Worm (Caenorhabditis elegans) whole organism, L4 larva: ENCODE data around the gene C05C10.8.
A peak's percentile ranks its signal among the peaks of the same experiment; 100 is the strongest.

Experiments used
- F26F4.8 ChIP-seq: fragments of 200-800 bp; sonication (Bioruptor generic); conservative IDR thresholded peaks from 2 replicates; pipeline ENCODE4 v1.3.6; 2022; ENCODE audit warnings: missing genetic modification characterization, missing compliant biosample characterization
- F49E8.2 ChIP-seq: sonication (generic microtip); optimal IDR thresholded peaks from 2 replicates; lab custom pipeline; 2016; ENCODE audit warnings: missing compliant biosample characterization, mild to moderate bottlenecking, missing genetic modification characterization, borderline replicate concordance
- T20F7.1 ChIP-seq: fragments of 200-800 bp; sonication (Bioruptor generic); optimal IDR thresholded peaks from 2 replicates; lab custom pipeline; 2018; ENCODE audit warnings: mild to moderate bottlenecking, missing genetic modification characterization, missing compliant biosample characterization
- Y48G9A.11 ChIP-seq: fragments of 200-800 bp; sonication (Bioruptor generic); IDR thresholded peaks from 2 replicates; pipeline ENCODE4 v1.3.6; 2022; ENCODE audit warnings: missing genetic modification reagents, missing genetic modification characterization, missing compliant biosample characterization
- Y75B8A.6 ChIP-seq: fragments of 200-800 bp; sonication (Bioruptor generic); IDR thresholded peaks from 2 replicates; pipeline ENCODE4 v1.3.6; 2022; ENCODE audit warnings: missing genetic modification reagents, missing genetic modification characterization, missing compliant biosample characterization
- aha-1 ChIP-seq: fragments of 150-350 bp; peaks from one replicate; lab custom pipeline; 2014; ENCODE audit warnings: missing biosample characterization, missing genetic modification characterization
- arid-1 ChIP-seq: fragments of 200-800 bp; sonication (Bioruptor generic); conservative IDR thresholded peaks from 2 replicates; pipeline ENCODE4 v1.3.6; 2022; ENCODE audit warnings: missing genetic modification reagents, missing genetic modification characterization, missing compliant biosample characterization
- attf-4 ChIP-seq: sonication (generic microtip); optimal IDR thresholded peaks from 3 replicates; lab custom pipeline; 2017; ENCODE audit warnings: missing biosample characterization, missing genetic modification characterization
- ceh-32 ChIP-seq: sonication (generic microtip); optimal IDR thresholded peaks from 2 replicates; lab custom pipeline; 2016; ENCODE audit warnings: mild to moderate bottlenecking, missing genetic modification characterization, missing compliant biosample characterization; ENCODE audit not compliant: poor library complexity
- ceh-62 ChIP-seq: sonication (generic microtip); optimal IDR thresholded peaks from 2 replicates; lab custom pipeline; 2017; ENCODE audit warnings: missing biosample characterization, missing genetic modification characterization
- ceh-82 ChIP-seq: sonication (generic microtip); optimal IDR thresholded peaks from 2 replicates; lab custom pipeline; 2017; ENCODE audit warnings: missing biosample characterization, missing genetic modification characterization
- ctbp-1 ChIP-seq: fragments of 200-800 bp; sonication (Bioruptor generic); IDR thresholded peaks from 2 replicates; pipeline ENCODE4 v1.3.6; 2022; ENCODE audit warnings: missing genetic modification reagents, missing genetic modification characterization, missing compliant biosample characterization
- daf-16 ChIP-seq, 3 experiments: sonication (generic microtip); optimal IDR thresholded peaks; 2 replicates each; lab custom pipeline; 2016 to 2017; ENCODE audit warnings: missing genetic modification characterization in 3 of 3, missing genetic modification reagents in 3 of 3, mild to moderate bottlenecking in 2 of 3, missing compliant biosample characterization in 2 of 3, missing biosample characterization in 1 of 3, moderate library complexity in 1 of 3
- daf-19 ChIP-seq: fragments of 200-800 bp; sonication (Bioruptor generic); conservative IDR thresholded peaks from 2 replicates; pipeline ENCODE4 v1.3.6; 2022; ENCODE audit warnings: missing genetic modification characterization, missing compliant biosample characterization
- daf-8 ChIP-seq: fragments of 200-800 bp; sonication (Bioruptor generic); IDR thresholded peaks from 2 replicates; pipeline ENCODE4 v1.3.6; 2022; ENCODE audit warnings: missing genetic modification characterization, missing compliant biosample characterization
- dmd-6 ChIP-seq: fragments of 200-800 bp; sonication (Bioruptor generic); IDR thresholded peaks from 2 replicates; pipeline ENCODE4 v1.3.6; 2022; ENCODE audit warnings: missing genetic modification reagents, missing genetic modification characterization, missing compliant biosample characterization
- dpl-1 ChIP-seq: fragments of 150-350 bp; optimal IDR thresholded peaks from 2 replicates; lab custom pipeline; 2014; ENCODE audit warnings: missing biosample characterization, missing genetic modification reagents, missing genetic modification characterization
- egl-27 ChIP-seq: sonication (generic microtip); optimal IDR thresholded peaks from 3 replicates; lab custom pipeline; 2017; ENCODE audit warnings: missing biosample characterization, missing genetic modification reagents, missing genetic modification characterization
- fkh-10 ChIP-seq: fragments of 150-350 bp; optimal IDR thresholded peaks from 2 replicates; lab custom pipeline; 2014; ENCODE audit warnings: missing biosample characterization, missing genetic modification reagents, missing genetic modification characterization
- gei-8 ChIP-seq: fragments of 200-800 bp; sonication (Bioruptor generic); optimal IDR thresholded peaks from 2 replicates; lab custom pipeline; 2018; ENCODE audit warnings: mild to moderate bottlenecking, missing genetic modification characterization, missing compliant biosample characterization
- hlh-30 ChIP-seq: sonication (generic microtip); optimal IDR thresholded peaks from 2 replicates; lab custom pipeline; 2017; ENCODE audit warnings: antibody characterized with exemption, mild to moderate bottlenecking, missing genetic modification characterization, missing compliant biosample characterization; ENCODE audit not compliant: insufficient read depth
- lim-7 ChIP-seq: fragments of 200-800 bp; sonication (Bioruptor generic); IDR thresholded peaks from 2 replicates; pipeline ENCODE4 v1.3.6; 2022; ENCODE audit warnings: missing genetic modification characterization, missing compliant biosample characterization
- lin-29 ChIP-seq: fragments of 200-800 bp; sonication (Bioruptor generic); IDR thresholded peaks from 2 replicates; pipeline ENCODE4 v1.3.6; 2022; ENCODE audit warnings: missing genetic modification reagents, missing genetic modification characterization, missing compliant biosample characterization
- lin-39 ChIP-seq: fragments of 150-350 bp; optimal IDR thresholded peaks from 2 replicates; lab custom pipeline; 2014; ENCODE audit warnings: missing biosample characterization, missing genetic modification reagents, missing genetic modification characterization
- lir-3 ChIP-seq: sonication (generic microtip); optimal IDR thresholded peaks from 2 replicates; lab custom pipeline; 2016; ENCODE audit warnings: mild to moderate bottlenecking, missing genetic modification characterization, missing compliant biosample characterization
- lsy-2 ChIP-seq, 2 experiments: fragments of 150-350 bp in 1 of 2; sonication (generic microtip) in 1 of 2; optimal IDR thresholded peaks; 2 replicates each; lab custom pipeline; 2014 to 2017; ENCODE audit warnings: missing biosample characterization in 2 of 2, missing genetic modification characterization in 2 of 2
- madf-5 ChIP-seq, 2 experiments: fragments of 200-800 bp; sonication (Bioruptor generic); IDR thresholded peaks; 2 replicates each; pipeline ENCODE4 v1.3.6; 2022; ENCODE audit warnings: missing compliant biosample characterization in 2 of 2, missing genetic modification characterization in 2 of 2
- mdl-1 ChIP-seq, 2 experiments: fragments of 150-350 bp in 1 of 2; sonication (generic microtip) in 1 of 2; optimal IDR thresholded peaks; 2 replicates each; lab custom pipeline; 2014 to 2017; ENCODE audit warnings: missing biosample characterization in 2 of 2, missing genetic modification characterization in 2 of 2
- mep-1 ChIP-seq: fragments of 150-350 bp; sonication (generic microtip); optimal IDR thresholded peaks from 3 replicates; lab custom pipeline; 2014; ENCODE audit warnings: missing biosample characterization, missing genetic modification characterization
- mes-2 ChIP-seq: sonication (generic microtip); optimal IDR thresholded peaks from 2 replicates; lab custom pipeline; 2016; ENCODE audit warnings: missing genotype, mild to moderate bottlenecking, missing genetic modification characterization, missing compliant biosample characterization; ENCODE audit not compliant: poor library complexity, severe bottlenecking
- mxl-3 ChIP-seq: fragments of 200-800 bp; sonication (Bioruptor generic); optimal IDR thresholded peaks from 2 replicates; lab custom pipeline; 2018; ENCODE audit warnings: mild to moderate bottlenecking, missing genetic modification characterization, missing compliant biosample characterization
- nhr-10 ChIP-seq: fragments of 150-350 bp; optimal IDR thresholded peaks from 2 replicates; lab custom pipeline; 2014; ENCODE audit warnings: missing biosample characterization, missing genetic modification characterization
- nhr-111 ChIP-seq: fragments of 200-800 bp; sonication (Bioruptor generic); optimal IDR thresholded peaks from 2 replicates; lab custom pipeline; 2018; ENCODE audit warnings: mild to moderate bottlenecking, missing genetic modification characterization, missing compliant biosample characterization
- nhr-237 ChIP-seq: sonication (generic microtip); optimal IDR thresholded peaks from 2 replicates; lab custom pipeline; 2017; ENCODE audit warnings: missing biosample characterization, missing genetic modification characterization
- nhr-48 ChIP-seq: sonication (generic microtip); optimal IDR thresholded peaks from 2 replicates; lab custom pipeline; 2016; ENCODE audit warnings: mild to moderate bottlenecking, missing genetic modification characterization, missing compliant biosample characterization
- nhr-6 ChIP-seq: fragments of 150-350 bp; optimal IDR thresholded peaks from 2 replicates; lab custom pipeline; 2014; ENCODE audit warnings: missing biosample characterization, missing genetic modification characterization
- nhr-76 ChIP-seq: fragments of 150-350 bp; optimal IDR thresholded peaks from 2 replicates; lab custom pipeline; 2014; ENCODE audit warnings: missing biosample characterization, missing genetic modification characterization
- php-3 ChIP-seq: fragments of 200-800 bp; sonication (Bioruptor generic); IDR thresholded peaks from 2 replicates; pipeline ENCODE4 v1.3.6; 2022; ENCODE audit warnings: missing genetic modification reagents, missing genetic modification characterization, missing compliant biosample characterization
- rbr-2 ChIP-seq: sonication (generic microtip); optimal IDR thresholded peaks from 2 replicates; lab custom pipeline; 2016; ENCODE audit warnings: missing genotype, missing genetic modification characterization, missing compliant biosample characterization
- saeg-2 ChIP-seq: fragments of 200-800 bp; sonication (Bioruptor generic); IDR thresholded peaks from 2 replicates; pipeline ENCODE4 v1.3.6; 2022; ENCODE audit warnings: missing genetic modification reagents, missing genetic modification characterization, missing compliant biosample characterization
- set-16 ChIP-seq: fragments of 200-800 bp; sonication (Bioruptor generic); IDR thresholded peaks from 2 replicates; pipeline ENCODE4 v1.3.6; 2022; ENCODE audit warnings: missing genetic modification reagents, missing genetic modification characterization, missing compliant biosample characterization
- snpc-1.2 ChIP-seq: fragments of 200-800 bp; sonication (Bioruptor generic); IDR thresholded peaks from 2 replicates; pipeline ENCODE4 v1.3.6; 2022; ENCODE audit warnings: missing genetic modification reagents, missing genetic modification characterization, missing compliant biosample characterization
- snpc-4 ChIP-seq: fragments of 150-350 bp; optimal IDR thresholded peaks from 2 replicates; lab custom pipeline; 2014; ENCODE audit warnings: missing biosample characterization, missing genetic modification characterization
- tra-1 ChIP-seq: fragments of 200-800 bp; sonication (Bioruptor generic); IDR thresholded peaks from 2 replicates; pipeline ENCODE4 v1.3.6; 2022; ENCODE audit warnings: missing genetic modification reagents, missing genetic modification characterization, missing compliant biosample characterization
- unc-130 ChIP-seq: sonication (generic microtip); optimal IDR thresholded peaks from 2 replicates; lab custom pipeline; 2016; ENCODE audit warnings: missing genetic modification reagents, missing genetic modification characterization, missing compliant biosample characterization
- zag-1 ChIP-seq: fragments of 150-350 bp; optimal IDR thresholded peaks from 2 replicates; lab custom pipeline; 2014; ENCODE audit warnings: missing biosample characterization, missing genetic modification characterization
- zfp-2 ChIP-seq: sonication (generic microtip); optimal IDR thresholded peaks from 2 replicates; lab custom pipeline; 2016; ENCODE audit warnings: mild to moderate bottlenecking, missing genetic modification characterization, missing compliant biosample characterization
- zip-2 ChIP-seq: fragments of 150-350 bp; optimal IDR thresholded peaks from 2 replicates; lab custom pipeline; 2014; ENCODE audit warnings: missing biosample characterization, missing genetic modification characterization
- ztf-11 ChIP-seq: fragments of 150-350 bp; optimal IDR thresholded peaks from 2 replicates; lab custom pipeline; 2014; ENCODE audit warnings: missing biosample characterization, missing genetic modification characterization
- ztf-7 ChIP-seq: fragments of 150-350 bp; optimal IDR thresholded peaks from 2 replicates; lab custom pipeline; 2014; ENCODE audit warnings: missing biosample characterization, missing genetic modification characterization

C05C10.8 gene

DNA sequence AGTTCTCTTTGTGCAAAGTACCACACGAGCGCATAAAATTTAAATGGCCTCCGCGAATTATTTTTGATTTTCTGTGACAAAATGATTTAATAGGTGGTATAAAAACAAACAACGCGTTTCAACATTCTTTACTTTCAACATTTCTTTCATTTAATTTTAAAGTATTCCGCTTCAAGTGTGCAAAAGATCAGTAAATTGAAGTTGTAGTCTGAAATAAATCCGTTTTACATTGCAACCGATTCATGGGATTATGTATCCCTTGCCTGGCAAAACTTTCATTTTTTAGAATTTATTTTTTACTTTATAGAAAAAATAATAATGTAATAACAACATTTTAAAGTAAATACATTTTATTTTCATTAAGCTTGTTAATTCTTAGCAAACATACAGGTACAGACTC lies 23.4 kb downstream of the C05C10.8 start, which contains the start of gene F26C11.1:
Gene F26C11.1 (plus strand): TSS at position 301 of the 400 bp plus-strand sequence.
- no peak for TF ChIP-seq nhr-111 (GFP tag; lab: Kevin White, UChicago)
- TF ChIP-seq ztf-7 (tag; lab: Kevin White, UChicago): no peak
- no peak for TF ChIP-seq daf-8 (GFP tag; lab: Robert Waterston, UW)
- TF ChIP-seq fkh-10 (GFP tag; lab: Kevin White, UChicago): no peak
- no peak for TF ChIP-seq zag-1 (tag; lab: Kevin White, UChicago)
- no peak for TF ChIP-seq nhr-76
- TF ChIP-seq, all 104 proteins: peak for 0

DNA sequence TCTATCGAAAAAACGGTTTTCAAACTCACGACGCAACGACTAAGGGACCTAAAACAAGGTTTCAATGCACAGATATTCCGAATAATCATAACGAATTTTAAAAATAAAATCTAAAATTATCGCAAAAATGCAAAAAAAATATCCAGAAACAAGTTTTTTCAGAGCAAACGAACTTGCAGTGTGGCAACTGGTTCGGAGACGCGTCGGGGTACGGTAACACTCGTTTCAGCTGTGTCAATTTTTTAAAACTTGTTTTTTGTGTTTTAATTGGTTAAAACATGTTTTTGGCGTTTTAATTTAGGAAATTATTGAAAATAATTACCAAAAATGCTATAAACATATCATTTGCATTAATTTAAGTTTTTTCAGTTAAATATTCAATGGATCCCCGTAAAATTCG lies 25.4 kb downstream of the C05C10.8 start, which contains the start of gene C08H9.16:
Gene C08H9.16 (plus strand): TSS at position 370 of the 400 bp plus-strand sequence.
- TF ChIP-seq attf-4: no peak
- TF ChIP-seq mes-2 (tag; lab: Kevin White, UChicago): peak; percentile 68
- no peak for TF ChIP-seq arid-1
- peak; percentile 24 for TF ChIP-seq unc-130 (GFP tag; lab: Kevin White, UChicago)
- TF ChIP-seq gei-8 (GFP tag; lab: Kevin White, UChicago): no peak
- TF ChIP-seq madf-5 (GFP tag; IDR thresholded peaks at IDR 0.05; lab: Robert Waterston, UW): no peak
- peak; percentile 67 for TF ChIP-seq mep-1 (tag; lab: Kevin White, UChicago)
- TF ChIP-seq saeg-2 (GFP tag; lab: Robert Waterston, UW): no peak
- no peak for TF ChIP-seq tra-1 (GFP tag; lab: Robert Waterston, UW)
- no peak for TF ChIP-seq F49E8.2 (tag; lab: Kevin White, UChicago)
- peak; percentile 49 for TF ChIP-seq aha-1 (tag; lab: Kevin White, UChicago)
- no peak for TF ChIP-seq nhr-237
- TF ChIP-seq mxl-3 (GFP tag; lab: Kevin White, UChicago): no peak
- TF ChIP-seq zfp-2 (tag; lab: Kevin White, UChicago): no peak
- TF ChIP-seq dmd-6 (GFP tag; lab: Robert Waterston, UW): peak; percentile 26; the same call in 1 of the 2 replicates
- TF ChIP-seq nhr-48: no peak
- TF ChIP-seq F26F4.8: no peak
- no peak for TF ChIP-seq nhr-111 (GFP tag; lab: Kevin White, UChicago)
- no peak for TF ChIP-seq zip-2 (tag; lab: Kevin White, UChicago)
- TF ChIP-seq nhr-6: peak; percentile 13
- no peak for TF ChIP-seq Y75B8A.6 (GFP tag; lab: Robert Waterston, UW)
- no peak for TF ChIP-seq snpc-4 (tag; lab: Kevin White, UChicago)
- no peak for TF ChIP-seq daf-19 (GFP tag; lab: Robert Waterston, UW)
- peak; percentile 89 to 99 for TF ChIP-seq lsy-2 (tag; optimal IDR thresholded peaks at IDR 0.05; lab: Kevin White, UChicago)
- no peak for TF ChIP-seq daf-16 (GFP tag; optimal IDR thresholded peaks at IDR 0.05; lab: Kevin White, UChicago)
- TF ChIP-seq daf-16 (tag; optimal IDR thresholded peaks at IDR 0.05; lab: Kevin White, UChicago): peak; percentile 46
- no peak for TF ChIP-seq egl-27
- TF ChIP-seq lin-39 (tag; lab: Kevin White, UChicago): no peak
- TF ChIP-seq T20F7.1 (GFP tag; lab: Kevin White, UChicago): no peak
- no peak for TF ChIP-seq lim-7 (GFP tag; lab: Robert Waterston, UW)
- no peak for TF ChIP-seq mdl-1 (tag; optimal IDR thresholded peaks at IDR 0.05; lab: Kevin White, UChicago)
- no peak for TF ChIP-seq ceh-82
- no peak for TF ChIP-seq snpc-1.2 (GFP tag; lab: Robert Waterston, UW)
- no peak for TF ChIP-seq Y48G9A.11
- TF ChIP-seq set-16 (GFP tag; lab: Robert Waterston, UW): no peak
- no peak for TF ChIP-seq ceh-32 (tag; lab: Kevin White, UChicago)
- no peak for TF ChIP-seq ceh-62 (tag; lab: Kevin White, UChicago)
- TF ChIP-seq hlh-30: peak; percentile 45
- peak; percentile 65 for TF ChIP-seq dpl-1 (GFP tag; lab: Kevin White, UChicago)
- no peak for TF ChIP-seq lir-3 (tag; lab: Kevin White, UChicago)
- peak; percentile 20 for TF ChIP-seq rbr-2 (tag; lab: Kevin White, UChicago)
- no peak for TF ChIP-seq php-3
- no peak for TF ChIP-seq ctbp-1 (GFP tag; lab: Robert Waterston, UW)
- TF ChIP-seq lin-29 (GFP tag; lab: Robert Waterston, UW): no peak
- no peak for TF ChIP-seq nhr-10 (tag; lab: Kevin White, UChicago)
- no peak for TF ChIP-seq ztf-11 (tag; lab: Kevin White, UChicago)
